Worm (Caenorhabditis elegans) whole organism, dauer: ENCODE measurements around the gene F58E6.11.

ENCODE experiments used
- unc-62 ChIP-seq: sonication (generic microtip); optimal IDR thresholded peaks from 2 replicates; lab custom pipeline; 2017; ENCODE audit warnings: missing biosample characterization, missing genetic modification reagents, missing genetic modification characterization

Gene F58E6.11

ce11 chrV:9775734-9776133, 17.9 kb upstream of the F58E6.11 start, which contains the start of gene F46B6.12:
Gene F46B6.12 (minus strand): TSS chrV:9775834.
- no peak for TF ChIP-seq unc-62

DNA sequence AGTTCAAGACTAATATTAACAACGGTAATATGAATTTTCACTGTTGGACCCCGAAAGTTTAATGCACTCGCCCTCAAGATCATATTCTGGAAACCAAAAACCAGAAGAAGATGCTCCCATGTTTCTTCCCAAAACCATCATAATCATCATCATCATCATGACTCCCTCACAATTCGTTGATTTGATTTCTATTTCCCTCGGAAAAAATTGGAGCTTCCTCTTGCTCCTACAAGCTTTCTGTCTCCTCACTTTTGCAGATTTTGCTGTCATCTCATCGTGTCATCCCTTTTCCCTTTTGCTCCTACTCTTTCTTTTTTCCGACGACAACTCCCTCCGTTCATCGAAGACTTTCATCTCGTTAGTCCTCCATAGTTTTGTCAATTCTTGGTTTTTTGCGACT, 14.2 kb upstream of the F58E6.11 start, which contains the start of gene F46B6.2:
Gene F46B6.2 (plus strand): TSS at position 316 of the 400 bp plus-strand sequence.
- no peak for TF ChIP-seq unc-62

ce11 chrV:9771311-9771710, 13.5 kb upstream of the F58E6.11 start:
- no peak for TF ChIP-seq unc-62

DNA sequence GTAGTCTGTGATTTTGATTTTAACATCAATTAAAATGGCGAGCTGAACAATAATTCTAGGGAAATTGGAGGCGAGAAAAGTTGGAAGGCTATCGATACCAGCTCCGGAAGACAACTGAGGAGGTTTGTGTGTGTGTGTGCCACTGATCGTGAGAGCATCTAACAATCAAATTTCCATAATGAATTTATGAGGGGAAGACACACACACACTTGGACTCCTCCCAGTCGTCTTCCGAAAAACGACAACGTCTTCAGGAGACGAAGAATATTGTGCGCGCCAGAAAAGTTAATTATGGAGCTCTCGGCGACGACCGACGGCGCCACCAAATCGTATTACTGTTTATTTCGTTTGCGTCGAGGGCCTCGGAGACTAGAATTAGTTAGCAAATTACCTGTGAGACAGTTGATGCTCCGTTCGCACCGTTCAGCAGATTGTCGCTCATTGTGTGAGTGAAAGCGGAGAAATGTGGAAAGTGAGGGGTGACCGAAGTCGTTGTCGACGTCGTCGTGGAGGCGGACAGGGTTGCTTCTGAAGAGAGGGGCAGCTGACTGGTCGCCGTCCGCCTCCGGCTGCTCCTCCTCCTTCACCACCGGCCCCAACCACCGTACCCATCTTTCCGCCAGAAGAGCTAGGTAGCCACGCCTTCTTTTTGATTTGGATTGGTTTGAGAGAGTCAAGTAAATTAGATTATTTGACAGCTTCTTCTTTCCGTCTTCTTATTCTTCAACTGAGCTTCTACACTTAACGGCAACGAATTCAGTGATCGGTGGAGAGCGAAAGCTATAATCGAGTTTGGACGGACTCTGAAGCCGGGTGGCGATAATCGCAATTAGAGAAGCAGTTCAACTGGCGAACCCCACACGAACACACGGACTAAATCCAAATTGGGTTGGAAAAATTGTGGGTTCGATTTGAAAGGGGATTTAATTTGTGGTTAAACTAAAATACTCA, 11.3 kb upstream of the F58E6.11 start, which contains the start of gene unc-42:
Gene unc-42 (minus strand): TSS at position 564 of the 951 bp plus-strand sequence.
- no peak for TF ChIP-seq unc-62

DNA sequence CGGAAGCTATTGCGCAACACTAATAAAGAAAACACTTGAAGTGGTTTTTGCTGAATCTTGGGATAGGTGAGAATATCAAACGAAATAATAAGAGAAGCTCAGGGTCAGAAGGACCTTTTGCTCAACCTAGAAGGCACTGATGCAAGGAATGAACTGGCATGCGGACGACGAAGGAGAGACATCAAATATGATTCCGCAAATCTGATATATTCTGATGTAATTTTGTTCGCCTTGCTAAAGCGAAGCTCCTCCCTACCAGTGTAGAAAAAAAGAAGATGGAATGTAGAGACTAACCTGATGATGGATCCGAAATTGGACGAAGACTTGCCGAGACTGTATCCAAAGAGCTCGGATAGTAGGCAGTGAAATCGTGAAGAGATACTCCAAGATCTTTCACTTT, 10.2 kb upstream of the F58E6.11 start:
- no peak for TF ChIP-seq unc-62

ce11 chrV:9765622-9766021, 7.8 kb upstream of the F58E6.11 start:
- TF ChIP-seq unc-62: no peak

- TF ChIP-seq unc-62: no peak
Observed at ce11 chrV:9764552-9764951, 6.8 kb upstream of the F58E6.11 start.

DNA sequence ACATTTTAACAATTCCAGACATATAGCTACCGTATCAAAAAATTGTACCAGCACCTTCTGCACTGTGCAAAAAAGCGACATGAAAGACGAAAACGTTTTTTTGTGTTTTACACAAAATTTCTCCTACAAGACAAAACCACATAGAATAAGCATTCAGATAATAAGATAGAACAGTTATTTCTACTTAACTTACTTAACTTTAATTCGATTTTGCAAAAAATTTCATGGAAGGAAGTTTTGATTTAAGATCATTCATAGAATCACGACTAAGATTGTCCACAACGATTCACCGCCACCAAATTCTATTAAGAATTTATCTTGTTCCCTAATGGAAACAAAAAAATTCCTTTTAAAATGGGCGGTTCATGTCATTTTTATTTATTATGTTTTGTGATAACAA, 6.0 kb upstream of the F58E6.11 start:
- no peak for TF ChIP-seq unc-62

DNA sequence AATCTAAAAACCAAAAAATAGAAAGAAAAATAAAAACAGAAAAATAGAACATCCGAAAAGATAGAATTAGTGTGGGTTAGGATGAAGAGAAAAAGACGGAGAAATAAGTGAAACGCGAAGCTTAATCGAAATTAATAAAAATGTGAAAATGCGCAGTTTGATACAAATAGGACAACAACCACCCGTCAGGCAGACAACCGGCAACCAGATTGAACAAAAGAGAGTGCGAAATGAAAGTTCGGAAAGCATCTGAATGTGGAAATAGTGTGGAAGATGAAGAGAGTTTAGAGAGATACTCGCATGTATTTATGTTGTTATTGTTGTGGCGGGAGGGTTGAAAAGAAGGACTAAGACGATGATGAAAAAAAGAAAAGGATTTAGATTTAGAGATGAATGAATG, 653 bp upstream of the F58E6.11 start:
- no peak for TF ChIP-seq unc-62

DNA sequence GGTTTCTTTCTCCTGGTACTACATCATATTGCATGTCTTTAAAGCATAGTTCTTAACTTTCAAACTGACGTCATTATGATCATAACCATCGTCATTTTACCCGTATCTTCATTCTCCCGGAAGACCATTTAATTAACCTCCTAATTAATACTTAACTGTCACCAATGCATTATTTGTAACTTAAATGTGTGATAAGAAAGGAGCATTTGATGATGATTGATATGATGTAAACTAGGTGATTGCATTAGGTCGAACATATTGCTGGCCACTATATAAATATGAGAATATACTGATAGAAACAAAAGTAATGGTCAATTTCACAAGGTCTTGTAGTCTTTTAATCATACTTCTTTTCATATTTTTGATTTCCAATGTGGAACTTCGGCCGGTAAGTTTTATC, 1.5 kb downstream of the F58E6.11 start, which contains the start of gene hrg-3:
Gene hrg-3 (plus strand): TSS at position 227 of the 400 bp plus-strand sequence.
- no peak for TF ChIP-seq unc-62

DNA sequence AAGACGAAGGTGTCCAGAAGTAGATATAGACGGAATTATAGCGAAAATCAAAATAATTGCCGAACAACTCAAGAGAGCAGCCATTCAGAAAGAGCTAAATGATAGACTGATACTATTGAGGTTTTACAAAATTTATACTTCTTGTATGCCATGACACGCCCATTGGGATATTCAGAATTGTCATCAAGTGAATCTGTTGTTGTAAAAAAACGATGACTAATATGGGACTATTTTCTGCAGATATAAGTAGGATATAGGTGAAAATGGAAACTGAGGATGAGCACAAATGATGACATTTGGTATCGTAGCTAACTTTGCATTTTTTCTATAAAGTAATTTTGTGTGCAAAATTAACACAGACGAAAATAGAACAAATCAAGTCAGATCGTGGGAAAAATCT, 2.1 kb downstream of the F58E6.11 start, which contains the start of gene F58E6.8:
Gene F58E6.8 (minus strand): TSS at position 101 of the 400 bp plus-strand sequence.
- TF ChIP-seq unc-62: no peak

DNA sequence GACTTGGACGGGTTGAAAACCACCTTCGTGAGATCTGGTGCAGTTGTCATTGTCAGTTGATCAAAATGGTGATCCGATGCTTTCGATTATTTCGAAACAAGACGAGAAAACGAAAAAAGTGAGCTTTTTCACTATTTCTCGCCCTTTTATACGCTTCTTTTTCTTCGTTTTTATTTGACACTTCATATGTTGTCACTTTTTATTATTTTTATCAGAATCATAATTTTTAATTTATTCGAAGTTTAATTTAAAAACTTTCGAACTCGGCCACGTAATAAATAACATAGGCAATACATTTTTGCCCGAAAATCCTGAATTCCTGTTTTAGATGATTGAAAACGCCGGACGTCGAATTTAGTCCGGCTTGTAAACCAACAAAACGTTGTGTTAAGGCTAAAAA, 3.3 kb downstream of the F58E6.11 start, which contains the start of gene F58E6.5:
Gene F58E6.5 (minus strand): TSS at position 101 of the 400 bp plus-strand sequence.
- TF ChIP-seq unc-62: no peak

- TF ChIP-seq unc-62: no peak
Observed at ce11 chrV:9753554-9753953, 4.2 kb downstream of the F58E6.11 start.

DNA sequence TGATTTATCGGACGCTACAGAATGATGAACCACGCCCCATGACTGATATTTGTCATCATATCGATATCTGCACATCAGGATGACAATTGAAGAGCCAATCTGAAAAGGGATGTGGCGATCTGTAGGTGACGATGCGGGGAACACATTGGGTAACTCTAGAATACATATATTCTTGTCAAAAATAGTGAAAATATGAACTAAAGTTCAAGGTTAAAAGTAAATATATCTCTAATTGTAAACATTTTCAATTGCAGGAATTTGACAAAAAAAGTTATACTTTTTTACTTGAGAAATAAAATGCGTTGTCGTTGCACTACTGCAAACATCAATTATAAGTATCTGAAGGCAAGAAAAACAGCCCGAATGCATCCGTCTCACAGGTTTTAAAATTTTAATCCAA, 4.9 kb downstream of the F58E6.11 start, which contains the start of gene F58E6.6:
Gene F58E6.6 (minus strand): TSS at position 101 of the 400 bp plus-strand sequence.
- no peak for TF ChIP-seq unc-62

- no peak for TF ChIP-seq unc-62
Observed at ce11 chrV:9750308-9750707, 7.5 kb downstream of the F58E6.11 start, which contains the start of gene F58E6.4. Gene F58E6.4 (minus strand): TSS chrV:9750408.

DNA sequence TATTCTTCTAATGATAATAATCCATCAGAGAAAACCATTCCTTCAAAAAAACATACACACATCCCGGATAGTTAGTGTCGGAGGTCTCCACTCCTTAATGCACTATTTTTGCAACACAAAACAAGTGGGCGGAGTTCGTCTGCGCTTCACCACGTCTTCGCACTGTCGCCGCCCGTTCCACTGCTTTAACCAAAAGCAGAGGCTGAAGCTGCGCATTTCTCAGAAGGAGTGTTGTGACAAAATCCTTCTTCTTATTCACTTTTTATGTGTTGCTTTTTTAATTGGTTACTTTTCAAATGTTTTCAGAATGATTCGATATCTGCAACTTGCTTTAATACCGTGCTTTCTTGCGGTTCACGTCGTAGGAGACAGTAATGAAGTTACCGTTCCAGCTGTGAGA, 12.8 kb downstream of the F58E6.11 start, which contains the start of gene F58E6.13:
Gene F58E6.13 (plus strand): TSS at position 301 of the 400 bp plus-strand sequence.
- no peak for TF ChIP-seq unc-62

DNA sequence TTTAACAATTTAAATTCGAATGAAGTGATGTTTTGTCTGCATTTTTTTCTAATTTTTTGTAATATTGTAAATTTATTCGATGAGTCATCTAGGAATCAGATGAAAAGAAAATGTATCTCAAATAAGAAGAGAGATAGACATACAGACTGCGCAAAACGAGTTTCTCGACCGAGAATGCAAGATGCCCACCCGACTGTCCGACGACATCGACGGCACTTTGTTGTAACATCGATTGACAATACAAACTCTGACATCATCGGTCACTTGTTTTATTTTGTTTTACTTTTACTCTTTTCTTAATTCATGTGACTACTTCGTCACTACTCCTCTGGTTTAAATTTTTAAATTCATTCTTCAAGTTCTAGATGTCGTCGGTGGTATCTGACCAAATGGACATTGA, 16.9 kb downstream of the F58E6.11 start, which contains the start of gene sta-2:
Gene sta-2 (plus strand): TSS at position 349 of the 400 bp plus-strand sequence.
- TF ChIP-seq unc-62: no peak
